Worm (Caenorhabditis elegans) whole organism, L2 larva: Measurements from ENCODE around the gene D1054.5.

Experiments used
- C34F6.9 ChIP-seq: fragments of 150-350 bp; optimal IDR thresholded peaks from 2 replicates; lab custom pipeline; 2014; ENCODE audit warnings: missing biosample characterization, missing genetic modification characterization
- F13H6.1 ChIP-seq: sonication (generic microtip); optimal IDR thresholded peaks from 2 replicates; lab custom pipeline; 2016; ENCODE audit warnings: missing genetic modification characterization, missing compliant biosample characterization
- R02D3.7 ChIP-seq: fragments of 150-350 bp; optimal IDR thresholded peaks from 2 replicates; lab custom pipeline; 2014; ENCODE audit warnings: missing biosample characterization, missing genetic modification characterization
- Y55F3AM.14 ChIP-seq: fragments of 200-800 bp; sonication (Bioruptor generic); optimal IDR thresholded peaks from 2 replicates; lab custom pipeline; 2018; ENCODE audit warnings: mild to moderate bottlenecking, missing genetic modification characterization, missing compliant biosample characterization
- ZK546.5 ChIP-seq: sonication (generic microtip); optimal IDR thresholded peaks from 2 replicates; lab custom pipeline; 2017; ENCODE audit warnings: missing biosample characterization, missing genetic modification characterization
- alr-1 ChIP-seq: fragments of 150-350 bp; optimal IDR thresholded peaks from 2 replicates; lab custom pipeline; 2014; ENCODE audit warnings: missing biosample characterization, missing genetic modification characterization
- aly-2 ChIP-seq: fragments of 150-350 bp; optimal IDR thresholded peaks from 2 replicates; lab custom pipeline; 2014; ENCODE audit warnings: missing biosample characterization, missing genetic modification characterization
- ama-1 ChIP-seq: fragments of 150-350 bp; optimal IDR thresholded peaks from 2 replicates; lab custom pipeline; 2018; ENCODE audit warnings: inconsistent platforms
- blmp-1 ChIP-seq: sonication (generic microtip); optimal IDR thresholded peaks from 2 replicates; lab custom pipeline; 2017; ENCODE audit warnings: missing genetic modification characterization, mild to moderate bottlenecking, missing compliant biosample characterization, antibody characterized with exemption, moderate library complexity; ENCODE audit not compliant: insufficient read depth
- ceh-16 ChIP-seq: fragments of 150-350 bp; optimal IDR thresholded peaks from 2 replicates; lab custom pipeline; 2014; ENCODE audit warnings: missing biosample characterization, missing genetic modification characterization
- ceh-82 ChIP-seq: fragments of 150-350 bp; optimal IDR thresholded peaks from 2 replicates; lab custom pipeline; 2014; ENCODE audit warnings: missing biosample characterization, missing genetic modification characterization
- crh-2 ChIP-seq: sonication (generic microtip); optimal IDR thresholded peaks from 2 replicates; lab custom pipeline; 2017; ENCODE audit warnings: missing biosample characterization, missing genetic modification characterization
- egl-27 ChIP-seq: sonication (generic microtip); optimal IDR thresholded peaks from 3 replicates; lab custom pipeline; 2017; ENCODE audit warnings: missing biosample characterization, missing genetic modification reagents, missing genetic modification characterization
- elt-1 ChIP-seq: fragments of 150-350 bp; optimal IDR thresholded peaks from 2 replicates; lab custom pipeline; 2014; ENCODE audit warnings: missing biosample characterization, missing genetic modification characterization
- fos-1 ChIP-seq: fragments of 150-350 bp; optimal IDR thresholded peaks from 2 replicates; lab custom pipeline; 2014; ENCODE audit warnings: missing biosample characterization, missing genetic modification characterization
- gmeb-1 ChIP-seq: fragments of 150-350 bp; optimal IDR thresholded peaks from 2 replicates; lab custom pipeline; 2014; ENCODE audit warnings: missing biosample characterization, missing genetic modification characterization
- lin-11 ChIP-seq: fragments of 150-350 bp; sonication (generic microtip); optimal IDR thresholded peaks from 2 replicates; lab custom pipeline; 2014; ENCODE audit warnings: missing biosample characterization, missing genetic modification characterization, inconsistent platforms, mixed read lengths
- lin-13 ChIP-seq: fragments of 150-350 bp; optimal IDR thresholded peaks from 2 replicates; lab custom pipeline; 2014; ENCODE audit warnings: missing biosample characterization, missing genetic modification reagents, missing genetic modification characterization
- lin-39 ChIP-seq: fragments of 150-350 bp; optimal IDR thresholded peaks from 2 replicates; lab custom pipeline; 2014; ENCODE audit warnings: missing biosample characterization, missing genetic modification reagents, missing genetic modification characterization
- lsy-2 ChIP-seq, 2 experiments: fragments of 150-350 bp in 1 of 2; sonication (generic microtip) in 1 of 2; optimal IDR thresholded peaks; 2 replicates each; lab custom pipeline; 2014 to 2017; ENCODE audit warnings: missing biosample characterization in 2 of 2, missing genetic modification characterization in 2 of 2
- mab-5 ChIP-seq: fragments of 150-350 bp; optimal IDR thresholded peaks from 2 replicates; lab custom pipeline; 2014; ENCODE audit warnings: missing biosample characterization, missing genetic modification characterization
- mbf-1 ChIP-seq: sonication (generic microtip); optimal IDR thresholded peaks from 2 replicates; lab custom pipeline; 2017; ENCODE audit warnings: missing biosample characterization, missing genetic modification characterization
- mdl-1 ChIP-seq, 2 experiments: fragments of 150-350 bp in 1 of 2; sonication (generic microtip) in 1 of 2; optimal IDR thresholded peaks; 2 replicates each; lab custom pipeline; 2017; ENCODE audit warnings: missing biosample characterization in 2 of 2, missing genetic modification characterization in 2 of 2
- nhr-10 ChIP-seq: sonication (generic microtip); optimal IDR thresholded peaks from 2 replicates; lab custom pipeline; 2017; ENCODE audit warnings: missing biosample characterization, missing genetic modification characterization
- nhr-11 ChIP-seq: fragments of 150-350 bp; optimal IDR thresholded peaks from 2 replicates; lab custom pipeline; 2014; ENCODE audit warnings: missing biosample characterization, missing genetic modification characterization
- nhr-12 ChIP-seq: fragments of 150-350 bp; optimal IDR thresholded peaks from 2 replicates; lab custom pipeline; 2014; ENCODE audit warnings: missing biosample characterization, missing genetic modification characterization
- nhr-129 ChIP-seq: fragments of 150-350 bp; optimal IDR thresholded peaks from 2 replicates; lab custom pipeline; 2014; ENCODE audit warnings: missing biosample characterization, missing genetic modification characterization
- nhr-21 ChIP-seq: fragments of 150-350 bp; optimal IDR thresholded peaks from 2 replicates; lab custom pipeline; 2014; ENCODE audit warnings: missing biosample characterization, missing genetic modification characterization
- nhr-23 ChIP-seq: fragments of 150-350 bp; optimal IDR thresholded peaks from 2 replicates; lab custom pipeline; 2014; ENCODE audit warnings: missing biosample characterization, missing genetic modification reagents, missing genetic modification characterization
- nhr-25 ChIP-seq: fragments of 150-350 bp; sonication (generic microtip); optimal IDR thresholded peaks from 3 replicates; lab custom pipeline; 2014; ENCODE audit warnings: missing biosample characterization, missing genetic modification characterization
- nhr-6 ChIP-seq: fragments of 150-350 bp; optimal IDR thresholded peaks from 2 replicates; lab custom pipeline; 2014; ENCODE audit warnings: missing biosample characterization, missing genetic modification characterization
- nhr-77 ChIP-seq: fragments of 150-350 bp; optimal IDR thresholded peaks from 2 replicates; lab custom pipeline; 2014; ENCODE audit warnings: missing biosample characterization, missing genetic modification characterization
- peb-1 ChIP-seq: fragments of 150-350 bp; optimal IDR thresholded peaks from 2 replicates; lab custom pipeline; 2014; ENCODE audit warnings: missing biosample characterization, missing genetic modification characterization
- sem-4 ChIP-seq: fragments of 150-350 bp; optimal IDR thresholded peaks from 2 replicates; lab custom pipeline; 2014; ENCODE audit warnings: missing biosample characterization, missing genetic modification reagents, missing genetic modification characterization
- skn-1 ChIP-seq: sonication (generic microtip); optimal IDR thresholded peaks from 2 replicates; lab custom pipeline; 2017; ENCODE audit warnings: missing biosample characterization, missing genetic modification characterization
- sma-3 ChIP-seq: sonication (generic microtip); optimal IDR thresholded peaks from 2 replicates; lab custom pipeline; 2016; ENCODE audit warnings: missing genetic modification reagents, missing genetic modification characterization, missing compliant biosample characterization
- sma-9 ChIP-seq, 2 experiments: fragments of 150-350 bp in 1 of 2; sonication (generic microtip) in 1 of 2; optimal IDR thresholded peaks; 2 replicates each; lab custom pipeline; 2014 to 2016; ENCODE audit warnings: missing genetic modification characterization in 2 of 2, mild to moderate bottlenecking in 1 of 2, missing biosample characterization in 1 of 2, missing compliant biosample characterization in 1 of 2, missing genetic modification reagents in 1 of 2, moderate library complexity in 1 of 2
- snpc-4 ChIP-seq: fragments of 150-350 bp; optimal IDR thresholded peaks from 2 replicates; lab custom pipeline; 2014; ENCODE audit warnings: missing biosample characterization, missing genetic modification characterization
- unc-39 ChIP-seq: fragments of 150-350 bp; optimal IDR thresholded peaks from 2 replicates; lab custom pipeline; 2014; ENCODE audit warnings: missing biosample characterization, missing genetic modification characterization
- unc-55 ChIP-seq: fragments of 150-350 bp; sonication (generic microtip); optimal IDR thresholded peaks from 3 replicates; lab custom pipeline; 2014; ENCODE audit warnings: missing biosample characterization, missing genetic modification reagents, missing genetic modification characterization
- unc-62 ChIP-seq: fragments of 150-350 bp; optimal IDR thresholded peaks from 2 replicates; lab custom pipeline; 2014; ENCODE audit warnings: missing biosample characterization, missing genetic modification reagents, missing genetic modification characterization
- zag-1 ChIP-seq: fragments of 150-350 bp; optimal IDR thresholded peaks from 2 replicates; lab custom pipeline; 2014; ENCODE audit warnings: missing biosample characterization, missing genetic modification characterization
- ztf-1 ChIP-seq: fragments of 200-800 bp; sonication (Bioruptor generic); conservative IDR thresholded peaks from 2 replicates; pipeline ENCODE4 v1.3.6; 2022; ENCODE audit warnings: missing genetic modification characterization, missing compliant biosample characterization
- ztf-11 ChIP-seq: sonication (generic microtip); optimal IDR thresholded peaks from 2 replicates; lab custom pipeline; 2017; ENCODE audit warnings: missing biosample characterization, missing genetic modification characterization
- ztf-4 ChIP-seq: fragments of 150-350 bp; optimal IDR thresholded peaks from 2 replicates; lab custom pipeline; 2014; ENCODE audit warnings: missing biosample characterization, missing genetic modification characterization

D1054.5 gene

DNA sequence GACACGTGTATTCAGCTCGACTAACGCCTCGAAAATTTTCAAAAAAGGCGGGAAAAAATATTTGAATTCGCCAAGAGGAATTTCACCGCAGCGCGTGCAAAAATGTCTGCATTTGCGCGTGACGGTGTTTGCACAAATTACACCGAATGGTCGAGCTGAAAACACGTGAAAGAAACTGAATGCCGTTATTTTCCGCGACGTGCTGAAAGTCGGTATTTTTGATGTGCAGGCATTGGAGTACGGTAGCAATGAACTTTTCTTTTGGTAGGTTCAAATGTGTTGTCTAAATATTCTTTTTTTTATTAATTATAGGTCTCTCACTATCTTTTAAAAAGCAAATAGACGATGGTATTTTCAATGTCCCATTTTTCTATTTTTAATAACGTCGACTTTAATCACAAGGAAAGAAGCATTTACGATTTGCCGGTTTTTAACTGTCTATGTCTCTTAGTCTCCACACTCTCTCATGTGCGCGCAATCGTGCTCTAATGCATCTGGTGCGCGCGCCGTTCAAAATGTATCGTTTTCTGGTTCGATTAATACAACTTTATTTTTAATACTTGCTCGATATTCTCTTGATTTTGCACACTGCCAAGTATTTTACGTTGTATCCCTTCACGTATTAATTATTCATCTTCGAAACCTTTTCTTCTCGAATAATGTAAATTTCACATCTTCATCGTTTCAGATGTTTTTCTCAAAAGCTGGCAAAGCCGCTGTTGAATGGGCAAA lies 37.2 kb upstream of the D1054.5 start, which contains the start of the genes C29A12.1 and lig-1:
Gene C29A12.1, minus strand, starts transcription at position 63 of the 732 bp plus-strand sequence.
Gene lig-1, plus strand, starts transcription at position 682 of the 732 bp plus-strand sequence.
- TF ChIP-seq gmeb-1 (tag; lab: Kevin White, UChicago) = peak; percentile 41
- no peak for TF ChIP-seq sma-3 (GFP tag; lab: Kevin White, UChicago)
- no peak for TF ChIP-seq ceh-16 (tag; lab: Kevin White, UChicago)
- TF ChIP-seq Y55F3AM.14 (GFP tag; lab: Kevin White, UChicago) = no peak
- TF ChIP-seq ceh-82 (tag; lab: Kevin White, UChicago) = no peak
- no peak for TF ChIP-seq ZK546.5 (tag; lab: Kevin White, UChicago)
- no peak for TF ChIP-seq peb-1 (tag; lab: Kevin White, UChicago)
- TF ChIP-seq alr-1 (tag; lab: Kevin White, UChicago) = no peak
- no peak for TF ChIP-seq fos-1
- TF ChIP-seq nhr-129 (tag; lab: Kevin White, UChicago) = peak; percentile 39
- no peak for TF ChIP-seq mbf-1 (tag; lab: Kevin White, UChicago)
- no peak for TF ChIP-seq snpc-4 (tag; lab: Kevin White, UChicago)
- no peak for TF ChIP-seq nhr-10
- no peak for TF ChIP-seq nhr-21 (tag; lab: Kevin White, UChicago)
- no peak for TF ChIP-seq nhr-23 (tag; lab: Kevin White, UChicago)
- no peak for TF ChIP-seq nhr-12 (tag; lab: Kevin White, UChicago)
- TF ChIP-seq nhr-11 (tag; lab: Kevin White, UChicago) = no peak
- no peak for TF ChIP-seq ztf-11 (tag; lab: Kevin White, UChicago)
- no peak for TF ChIP-seq ztf-4
- peak in 1 of 2 experiments; percentile 36 for TF ChIP-seq lsy-2 (tag; optimal IDR thresholded peaks at IDR 0.05; lab: Kevin White, UChicago)
- TF ChIP-seq elt-1 (tag; lab: Kevin White, UChicago) = no peak
- no peak for TF ChIP-seq egl-27
- no peak for TF ChIP-seq blmp-1
- TF ChIP-seq sma-9 (GFP tag; optimal IDR thresholded peaks at IDR 0.05; lab: Kevin White, UChicago) = no peak
- no peak for TF ChIP-seq sma-9 (tag; optimal IDR thresholded peaks at IDR 0.05; lab: Kevin White, UChicago)
- TF ChIP-seq unc-55 (GFP tag; lab: Kevin White, UChicago) = peak; percentile 45
- TF ChIP-seq C34F6.9 = peak; percentile 22
- no peak for TF ChIP-seq mab-5 (tag; lab: Kevin White, UChicago)
- no peak for TF ChIP-seq F13H6.1 (tag; lab: Kevin White, UChicago)
- no peak for TF ChIP-seq lin-39
- TF ChIP-seq sem-4 (tag; lab: Kevin White, UChicago) = no peak
- no peak for TF ChIP-seq crh-2 (tag; lab: Kevin White, UChicago)

- TF ChIP-seq crh-2 (tag; lab: Kevin White, UChicago) (no peak), mbf-1 (tag; lab: Kevin White, UChicago) (no peak), nhr-129 (tag; lab: Kevin White, UChicago) (no peak), ama-1 (lab: Kevin White, UChicago) (no peak), sma-9 (GFP tag; optimal IDR thresholded peaks at IDR 0.05; lab: Kevin White, UChicago) (no peak), sma-9 (tag; optimal IDR thresholded peaks at IDR 0.05; lab: Kevin White, UChicago) (no peak), F13H6.1 (tag; lab: Kevin White, UChicago) (no peak), nhr-6 (tag; lab: Kevin White, UChicago) (no peak)
- TF ChIP-seq, all 48 proteins: peak for 0
Measured at ce11 chrV:10811763-10812162, 35.4 kb upstream of the D1054.5 start, which contains the start of gene C29A12.22. C29A12.22 (plus strand) TSS chrV:10812063.

DNA sequence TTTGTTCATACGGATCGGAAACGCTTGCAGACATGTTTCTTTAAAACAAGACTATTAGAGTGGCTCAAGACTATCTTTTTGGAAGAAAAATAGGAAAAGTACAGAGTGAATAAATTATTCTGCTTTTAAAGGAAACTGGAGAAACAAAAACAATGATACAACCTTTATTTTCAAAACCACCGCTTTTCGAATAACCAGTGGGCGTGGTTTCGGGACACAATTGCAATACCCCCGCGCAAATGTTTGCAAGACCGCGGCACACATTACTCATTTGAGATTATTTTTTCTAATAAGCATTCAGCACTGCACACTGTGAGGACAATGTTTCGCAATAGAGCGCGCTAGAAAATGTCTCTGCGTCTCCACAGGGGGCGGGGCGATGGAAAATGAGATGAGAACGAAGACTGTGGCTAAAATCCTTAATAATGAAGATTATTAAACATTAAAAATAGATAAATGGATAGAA lies 31.5 kb upstream of the D1054.5 start, which contains the start of gene plrg-1:
Gene plrg-1, minus strand, starts transcription at position 51 of the 466 bp plus-strand sequence.
- peak; percentile 96 for TF ChIP-seq sma-9 (GFP tag; optimal IDR thresholded peaks at IDR 0.05; lab: Kevin White, UChicago)
- no peak for TF ChIP-seq sma-9 (tag; optimal IDR thresholded peaks at IDR 0.05; lab: Kevin White, UChicago)
- peak; percentile 22 for TF ChIP-seq ZK546.5 (tag; lab: Kevin White, UChicago)
- TF ChIP-seq fos-1 = peak; percentile 54
- TF ChIP-seq alr-1 (tag; lab: Kevin White, UChicago) = peak; percentile 1
- TF ChIP-seq nhr-23 (tag; lab: Kevin White, UChicago) = no peak
- peak; percentile 19 for TF ChIP-seq R02D3.7
- peak; percentile 88 for TF ChIP-seq lin-11 (tag; lab: Kevin White, UChicago)
- no peak for TF ChIP-seq mbf-1 (tag; lab: Kevin White, UChicago)
- peak; percentile 91 for TF ChIP-seq nhr-25 (tag; lab: Kevin White, UChicago)
- TF ChIP-seq ztf-4 = peak; percentile 83
- peak; percentile 95 for TF ChIP-seq unc-55 (GFP tag; lab: Kevin White, UChicago)
- TF ChIP-seq unc-39 (tag; lab: Kevin White, UChicago) = no peak
- TF ChIP-seq zag-1 (tag; lab: Kevin White, UChicago) = peak; percentile 56
- no peak for TF ChIP-seq ztf-1 (GFP tag; lab: Robert Waterston, UW)
- peak; percentile 9 for TF ChIP-seq ztf-11 (tag; lab: Kevin White, UChicago)
- TF ChIP-seq skn-1 (tag; lab: Kevin White, UChicago) = no peak
- peak; percentile 85 for TF ChIP-seq sem-4 (tag; lab: Kevin White, UChicago)
- peak; percentile 89 for TF ChIP-seq C34F6.9
- peak; percentile 82 for TF ChIP-seq lin-13 (GFP tag; lab: Kevin White, UChicago)
- no peak for TF ChIP-seq nhr-10
- peak; percentile 74 for TF ChIP-seq snpc-4 (tag; lab: Kevin White, UChicago)
- no peak for TF ChIP-seq unc-62 (GFP tag; lab: Kevin White, UChicago)
- no peak for TF ChIP-seq peb-1 (tag; lab: Kevin White, UChicago)
- TF ChIP-seq nhr-77 (tag; lab: Kevin White, UChicago) = no peak
- TF ChIP-seq mdl-1 (tag; optimal IDR thresholded peaks at IDR 0.05; lab: Kevin White, UChicago) = peak in 1 of 2 experiments; percentile 30
- no peak for TF ChIP-seq nhr-12 (tag; lab: Kevin White, UChicago)
- TF ChIP-seq egl-27 = peak; percentile 62
- TF ChIP-seq aly-2 = no peak
